Fruit fly (Drosophila melanogaster): ENCODE data around the gene Ubx.

dm6 chr3R:16643591-16643990, 90.6 kb downstream of the Ubx start, which contains the start of gene Arl6IP1:
- no peak for TF ChIP-seq CG8478 (optimal IDR thresholded peaks at IDR 0.05)
- TF ChIP-seq CTCF (optimal IDR thresholded peaks at IDR 0.05) = no peak
